Fruit fly (Drosophila melanogaster): ENCODE data around the gene osa.

osa gene

DNA sequence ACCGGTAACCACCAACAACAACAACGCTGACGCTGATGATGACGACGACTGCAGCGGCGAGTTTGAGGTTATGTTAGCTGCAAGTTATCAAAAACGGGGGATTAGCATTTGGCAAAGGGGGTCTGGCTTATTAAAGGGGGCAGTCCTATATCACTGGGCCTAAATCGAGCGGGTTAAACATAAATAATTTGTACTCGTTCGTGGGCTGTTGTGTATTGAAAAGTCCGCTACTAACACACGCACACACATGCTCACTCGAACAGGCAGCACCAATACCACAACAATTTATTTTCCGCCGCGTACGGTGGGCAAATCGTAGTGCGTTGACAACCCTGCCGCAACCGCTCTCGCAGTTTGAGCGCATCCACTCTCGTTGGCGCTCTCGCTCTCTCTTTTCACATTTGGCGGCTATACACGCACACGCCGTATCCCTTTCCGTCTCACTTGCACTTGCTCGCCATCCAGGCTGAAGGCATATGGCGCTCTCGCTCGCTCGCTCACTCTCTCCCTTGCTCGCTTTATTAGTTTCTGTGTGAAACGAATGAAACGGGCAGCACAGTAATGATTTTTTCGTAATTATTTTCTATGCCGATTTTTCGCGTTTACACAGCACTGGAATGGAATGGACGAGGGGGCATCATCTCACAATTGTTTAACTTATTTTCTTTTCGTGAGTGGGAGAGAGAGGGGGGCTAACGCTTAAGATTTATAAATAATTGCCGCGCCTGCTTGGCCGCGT lies 1.1 kb downstream of the osa start (continued):
- no peak for TF ChIP-seq Ravus (GFP tag; IDR thresholded peaks at IDR 0.05)
- TF ChIP-seq CG9876 (GFP tag; optimal IDR thresholded peaks at IDR 0.05), result no peak
- TF ChIP-seq trem (tag; optimal IDR thresholded peaks at IDR 0.05), result no peak
- TF ChIP-seq CG13894 (tag; optimal IDR thresholded peaks at IDR 0.05), result peak; percentile 37
- TF ChIP-seq CG1233 (GFP tag; optimal IDR thresholded peaks at IDR 0.05), result no peak
- peak; percentile 21 for TF ChIP-seq dmrt99B (tag; optimal IDR thresholded peaks at IDR 0.05)
- no peak for TF ChIP-seq CG17359 (tag; optimal IDR thresholded peaks at IDR 0.05)
- TF ChIP-seq Abd-B (GFP tag; optimal IDR thresholded peaks at IDR 0.05), result peak; percentile 12
- no peak for TF ChIP-seq stc (GFP tag; IDR thresholded peaks at IDR 0.05)
- TF ChIP-seq Aef1 (GFP tag; IDR thresholded peaks at IDR 0.05), result no peak
- no peak for TF ChIP-seq CG1529 (GFP tag; optimal IDR thresholded peaks at IDR 0.05)
- no peak for TF ChIP-seq Dad (GFP tag; optimal IDR thresholded peaks at IDR 0.05)
- TF ChIP-seq CG18599 (GFP tag; optimal IDR thresholded peaks at IDR 0.05), result peak; percentile 69
- peak; percentile 68 for TF ChIP-seq pros (GFP tag; optimal IDR thresholded peaks at IDR 0.05)
- peak; percentile 4 for TF ChIP-seq CG3995 (GFP tag; optimal IDR thresholded peaks at IDR 0.05)
- TF ChIP-seq D (optimal IDR thresholded peaks at IDR 0.05), result no peak
- no peak for TF ChIP-seq D (GFP tag; optimal IDR thresholded peaks at IDR 0.05)
- peak; percentile 64 for TF ChIP-seq HmgZ (tag; optimal IDR thresholded peaks at IDR 0.05)
- TF ChIP-seq Ets97D (GFP tag; optimal IDR thresholded peaks at IDR 0.05), result peak; percentile 16
- no peak for TF ChIP-seq CG4854 (GFP tag; optimal IDR thresholded peaks at IDR 0.05)
- TF ChIP-seq usp (GFP tag; optimal IDR thresholded peaks at IDR 0.05), result no peak
- no peak for TF ChIP-seq CG6272 (GFP tag; IDR thresholded peaks at IDR 0.05)
- TF ChIP-seq Hey (tag; optimal IDR thresholded peaks at IDR 0.05), result no peak
- no peak for TF ChIP-seq Sox102F (GFP tag; optimal IDR thresholded peaks at IDR 0.05)
- peak; percentile 41 for TF ChIP-seq pb (GFP tag; optimal IDR thresholded peaks at IDR 0.05)
- peak; percentile 82 for TF ChIP-seq ewg (GFP tag; optimal IDR thresholded peaks at IDR 0.05)
- TF ChIP-seq CG11093 (GFP tag; IDR thresholded peaks at IDR 0.05), result no peak
- peak; percentile 96 for TF ChIP-seq cg (GFP tag; optimal IDR thresholded peaks at IDR 0.05)
- TF ChIP-seq CG12391 (tag; optimal IDR thresholded peaks at IDR 0.05), result peak; percentile 19
- TF ChIP-seq jigr1 (GFP tag; IDR thresholded peaks at IDR 0.05), result no peak
- TF ChIP-seq ind (GFP tag; optimal IDR thresholded peaks at IDR 0.05), result no peak
- TF ChIP-seq Antp (GFP tag; optimal IDR thresholded peaks at IDR 0.05), result peak; percentile 37
- TF ChIP-seq pho (GFP tag; optimal IDR thresholded peaks at IDR 0.05), result peak; percentile 17
- TF ChIP-seq bsh (GFP tag; optimal IDR thresholded peaks at IDR 0.05), result no peak
- TF ChIP-seq unpg (GFP tag; optimal IDR thresholded peaks at IDR 0.05), result peak; percentile 9
- no peak for TF ChIP-seq fd96Cb (tag; optimal IDR thresholded peaks at IDR 0.05)
- TF ChIP-seq Nf-YB (GFP tag; optimal IDR thresholded peaks at IDR 0.05), result peak; percentile 31
- TF ChIP-seq CG12769 (tag; optimal IDR thresholded peaks at IDR 0.05), result peak; percentile 91
- TF ChIP-seq nerfin-2 (GFP tag; IDR thresholded peaks at IDR 0.05; ENCODE audit: partially characterized antibody), result no peak
- TF ChIP-seq CG11695 (GFP tag; IDR thresholded peaks at IDR 0.05), result no peak
- peak; percentile 25 for TF ChIP-seq CG8388 (GFP tag; optimal IDR thresholded peaks at IDR 0.05)
- peak; percentile 31 for TF ChIP-seq grau (tag; optimal IDR thresholded peaks at IDR 0.05)
- no peak for TF ChIP-seq dysf (GFP tag; IDR thresholded peaks at IDR 0.05)
- TF ChIP-seq Eip74EF (GFP tag; optimal IDR thresholded peaks at IDR 0.05), result peak in 1 of 2 experiments; percentile 15
- TF ChIP-seq insv (GFP tag; optimal IDR thresholded peaks at IDR 0.05), result peak in 1 of 2 experiments; percentile 29
- TF ChIP-seq luna (GFP tag; optimal IDR thresholded peaks at IDR 0.05), result peak; percentile 13
- no peak for TF ChIP-seq CG43689 (GFP tag; IDR thresholded peaks at IDR 0.05)
- TF ChIP-seq CG12104 (GFP tag; optimal IDR thresholded peaks at IDR 0.05), result no peak
- TF ChIP-seq CG5180 (GFP tag; optimal IDR thresholded peaks at IDR 0.05), result peak; percentile 83
